Worm (Caenorhabditis elegans): ENCODE data around the gene irld-26.

ce11 chrV:16180350-16180749 lies 24.6 kb upstream of the irld-26 start, which contains the start of gene str-106:
- TF ChIP-seq zag-1 (tag; optimal IDR thresholded peaks at IDR 0.05) (no peak), mep-1 (tag; optimal IDR thresholded peaks at IDR 0.05) (no peak), fos-1 (tag; optimal IDR thresholded peaks at IDR 0.05) (no peak), lin-14 (GFP tag; optimal IDR thresholded peaks at IDR 0.05) (no peak), unc-30 (tag; optimal IDR thresholded peaks at IDR 0.05) (no peak)
